Worm (Caenorhabditis elegans) whole organism, L2 larva: ENCODE results near the gene T10D4.7.

Source experiments
- C34F6.9 ChIP-seq: fragments of 150-350 bp; optimal IDR thresholded peaks from 2 replicates; lab custom pipeline; 2014; ENCODE audit warnings: missing biosample characterization, missing genetic modification characterization
- Y55F3AM.14 ChIP-seq: fragments of 200-800 bp; sonication (Bioruptor generic); optimal IDR thresholded peaks from 2 replicates; lab custom pipeline; 2018; ENCODE audit warnings: mild to moderate bottlenecking, missing genetic modification characterization, missing compliant biosample characterization
- ZK546.5 ChIP-seq: sonication (generic microtip); optimal IDR thresholded peaks from 2 replicates; lab custom pipeline; 2017; ENCODE audit warnings: missing biosample characterization, missing genetic modification characterization
- aly-2 ChIP-seq: fragments of 150-350 bp; optimal IDR thresholded peaks from 2 replicates; lab custom pipeline; 2014; ENCODE audit warnings: missing biosample characterization, missing genetic modification characterization
- ama-1 ChIP-seq: fragments of 150-350 bp; optimal IDR thresholded peaks from 2 replicates; lab custom pipeline; 2018; ENCODE audit warnings: inconsistent platforms
- ceh-16 ChIP-seq: fragments of 150-350 bp; optimal IDR thresholded peaks from 2 replicates; lab custom pipeline; 2014; ENCODE audit warnings: missing biosample characterization, missing genetic modification characterization
- ceh-82 ChIP-seq: fragments of 150-350 bp; optimal IDR thresholded peaks from 2 replicates; lab custom pipeline; 2014; ENCODE audit warnings: missing biosample characterization, missing genetic modification characterization
- crh-2 ChIP-seq: sonication (generic microtip); optimal IDR thresholded peaks from 2 replicates; lab custom pipeline; 2017; ENCODE audit warnings: missing biosample characterization, missing genetic modification characterization
- elt-3 ChIP-seq: sonication (generic microtip); optimal IDR thresholded peaks from 2 replicates; lab custom pipeline; 2017; ENCODE audit warnings: missing biosample characterization, missing genetic modification characterization
- lin-13 ChIP-seq: fragments of 150-350 bp; optimal IDR thresholded peaks from 2 replicates; lab custom pipeline; 2014; ENCODE audit warnings: missing biosample characterization, missing genetic modification reagents, missing genetic modification characterization
- lsy-2 ChIP-seq, 2 experiments: fragments of 150-350 bp in 1 of 2; sonication (generic microtip) in 1 of 2; optimal IDR thresholded peaks; 2 replicates each; lab custom pipeline; 2014 to 2017; ENCODE audit warnings: missing biosample characterization in 2 of 2, missing genetic modification characterization in 2 of 2
- nhr-11 ChIP-seq: fragments of 150-350 bp; optimal IDR thresholded peaks from 2 replicates; lab custom pipeline; 2014; ENCODE audit warnings: missing biosample characterization, missing genetic modification characterization
- unc-62 ChIP-seq: fragments of 150-350 bp; optimal IDR thresholded peaks from 2 replicates; lab custom pipeline; 2014; ENCODE audit warnings: missing biosample characterization, missing genetic modification reagents, missing genetic modification characterization

ce11 chrII:3113289-3113688 lies 4.3 kb upstream of the T10D4.7 start:
- no peak for TF ChIP-seq crh-2 (tag; lab: Kevin White, UChicago)
- no peak for TF ChIP-seq ceh-16 (tag; lab: Kevin White, UChicago)
- TF ChIP-seq aly-2 (tag; lab: Kevin White, UChicago) = no peak
- no peak for TF ChIP-seq nhr-11 (tag; lab: Kevin White, UChicago)
- no peak for TF ChIP-seq unc-62 (GFP tag; lab: Kevin White, UChicago)
- no peak for TF ChIP-seq ceh-82
- TF ChIP-seq C34F6.9 = no peak
- TF ChIP-seq ama-1 (lab: Kevin White, UChicago) = no peak
- no peak for TF ChIP-seq lsy-2 (tag; optimal IDR thresholded peaks at IDR 0.05; lab: Kevin White, UChicago)
- TF ChIP-seq lin-13 (GFP tag; lab: Kevin White, UChicago) = no peak
- TF ChIP-seq elt-3 = no peak
- no peak for TF ChIP-seq Y55F3AM.14 (GFP tag; lab: Kevin White, UChicago)
- TF ChIP-seq ZK546.5 (tag; lab: Kevin White, UChicago) = no peak
